Worm (Caenorhabditis elegans) whole organism, dauer: ENCODE data around the gene ddl-2.

Experiments
- unc-62 ChIP-seq: sonication (generic microtip); optimal IDR thresholded peaks from 2 replicates; lab custom pipeline; 2017; ENCODE audit warnings: missing biosample characterization, missing genetic modification reagents, missing genetic modification characterization

Gene ddl-2

ce11 chrII:13521977-13522404, 25.5 kb downstream of the ddl-2 start:
- no peak for TF ChIP-seq unc-62 (GFP tag; lab: Kevin White, UChicago)

- no peak for TF ChIP-seq unc-62 (GFP tag; lab: Kevin White, UChicago)
Observed at ce11 chrII:13521179-13521616, 26.2 kb downstream of the ddl-2 start.

- no peak for TF ChIP-seq unc-62 (GFP tag; lab: Kevin White, UChicago)
Observed at ce11 chrII:13517600-13517999, 29.8 kb downstream of the ddl-2 start, which contains the start of gene sre-45. Gene sre-45, plus strand, starts transcription at chrII:13517900.

- no peak for TF ChIP-seq unc-62 (GFP tag; lab: Kevin White, UChicago)
Observed at ce11 chrII:13515813-13516212, 31.6 kb downstream of the ddl-2 start.

ce11 chrII:13508607-13509006, 38.8 kb downstream of the ddl-2 start:
- TF ChIP-seq unc-62 (GFP tag; lab: Kevin White, UChicago), result no peak

- TF ChIP-seq unc-62 (GFP tag; lab: Kevin White, UChicago), result no peak
Observed at ce11 chrII:13507535-13507934, 39.9 kb downstream of the ddl-2 start, which contains the start of gene nep-17. Gene nep-17, plus strand, starts transcription at chrII:13507819.

ce11 chrII:13505977-13506568, 41.4 kb downstream of the ddl-2 start:
- TF ChIP-seq unc-62 (GFP tag; lab: Kevin White, UChicago), result no peak

ce11 chrII:13505386-13505785, 42.1 kb downstream of the ddl-2 start:
- no peak for TF ChIP-seq unc-62 (GFP tag; lab: Kevin White, UChicago)

ce11 chrII:13503653-13504052, 43.8 kb downstream of the ddl-2 start, which contains the start of gene F54F11.1:
Gene F54F11.1, plus strand, starts transcription at chrII:13503953.
- no peak for TF ChIP-seq unc-62 (GFP tag; lab: Kevin White, UChicago)

- TF ChIP-seq unc-62 (GFP tag; lab: Kevin White, UChicago), result no peak
Observed at ce11 chrII:13501575-13501974, 45.9 kb downstream of the ddl-2 start, which contains the start of gene F45H10.5. Gene F45H10.5, plus strand, starts transcription at chrII:13501875.

- no peak for TF ChIP-seq unc-62 (GFP tag; lab: Kevin White, UChicago)
Observed at ce11 chrII:13500582-13500981, 46.9 kb downstream of the ddl-2 start.

ce11 chrII:13495718-13496117, 51.7 kb downstream of the ddl-2 start, which contains the start of gene drr-1:
Gene drr-1, minus strand, starts transcription at chrII:13495900.
- TF ChIP-seq unc-62 (GFP tag; lab: Kevin White, UChicago), result no peak

- TF ChIP-seq unc-62 (GFP tag; lab: Kevin White, UChicago), result no peak
Observed at ce11 chrII:13494762-13495161, 52.7 kb downstream of the ddl-2 start.

ce11 chrII:13494175-13494650, 53.2 kb downstream of the ddl-2 start, which contains the start of gene ndua-7:
Gene ndua-7, minus strand, starts transcription at chrII:13494600.
- TF ChIP-seq unc-62 (GFP tag; lab: Kevin White, UChicago), result no peak

- no peak for TF ChIP-seq unc-62 (GFP tag; lab: Kevin White, UChicago)
Observed at ce11 chrII:13492948-13493347, 54.5 kb downstream of the ddl-2 start, which contains the start of gene F45H10.2. Gene F45H10.2, minus strand, starts transcription at chrII:13493048.
